Worm (Caenorhabditis elegans): Measurements from ENCODE around the gene C02H6.3.

- TF ChIP-seq W03F9.2 (tag; optimal IDR thresholded peaks at IDR 0.05) (no peak), dao-5 (tag; optimal IDR thresholded peaks at IDR 0.05) (no peak), him-1 (tag; optimal IDR thresholded peaks at IDR 0.05) (no peak)
Observed at ce11 chrV:7339831-7340230, 47.8 kb downstream of the C02H6.3 start, which contains the start of gene srh-187.

Measured in whole organism, L4/young adult.